Worm (Caenorhabditis elegans) whole organism, midembryonic: ENCODE data around the gene Y113G7B.15.

ENCODE experiments used
- flt-1 ChIP-seq: fragments of 200-800 bp; sonication (Bioruptor generic); IDR thresholded peaks from 2 replicates; pipeline ENCODE4 v1.3.6; 2022; ENCODE audit warnings: missing genetic modification characterization, missing compliant biosample characterization
- tab-1 ChIP-seq: fragments of 200-800 bp; sonication (Bioruptor generic); IDR thresholded peaks from 2 replicates; pipeline ENCODE4 v1.3.6; 2022; ENCODE audit warnings: missing genetic modification characterization, missing compliant biosample characterization
- ztf-23 ChIP-seq: fragments of 200-800 bp; sonication (Bioruptor generic); IDR thresholded peaks from 2 replicates; pipeline ENCODE4 v1.3.6; 2022; ENCODE audit warnings: missing genetic modification reagents, missing genetic modification characterization, missing compliant biosample characterization
- ztf-29 ChIP-seq: fragments of 200-800 bp; sonication (Bioruptor generic); IDR thresholded peaks from 2 replicates; pipeline ENCODE4 v1.3.6; 2022; ENCODE audit warnings: missing genetic modification reagents, missing genetic modification characterization, missing compliant biosample characterization

ce11 chrV:20234439-20234838 lies 796 bp upstream of the Y113G7B.15 start:
- TF ChIP-seq flt-1 (GFP tag; lab: Robert Waterston, UW) (0 out of 2 replicates have a peak, but pooled peaks have one; percentile 4), ztf-23 (GFP tag; lab: Robert Waterston, UW) (no peak), tab-1 (GFP tag; lab: Robert Waterston, UW) (no peak), ztf-29 (no peak)
